Worm (Caenorhabditis elegans) whole organism, L3 larva: ENCODE measurements around the gene otpl-2.

Source experiments
- aly-2 ChIP-seq: fragments of 150-350 bp; optimal IDR thresholded peaks from 2 replicates; lab custom pipeline; 2014; ENCODE audit warnings: missing biosample characterization, missing genetic modification characterization
- ceh-16 ChIP-seq: sonication (generic microtip); optimal IDR thresholded peaks from 2 replicates; lab custom pipeline; 2017; ENCODE audit warnings: missing biosample characterization, missing genetic modification characterization
- eor-1 ChIP-seq, 2 experiments: fragments of 150-350 bp; optimal IDR thresholded peaks; 2 replicates each; lab custom pipeline; 2014 to 2018; ENCODE audit warnings: missing biosample characterization in 2 of 2, missing genetic modification characterization in 2 of 2
- jun-1 ChIP-seq: fragments of 150-350 bp; optimal IDR thresholded peaks from 2 replicates; lab custom pipeline; 2014; ENCODE audit warnings: missing biosample characterization, missing genetic modification reagents, missing genetic modification characterization
- lin-39 ChIP-seq: fragments of 150-350 bp; optimal IDR thresholded peaks from 2 replicates; lab custom pipeline; 2018; ENCODE audit warnings: missing biosample characterization, missing genetic modification reagents, missing genetic modification characterization
- nfya-1 ChIP-seq: sonication (generic microtip); optimal IDR thresholded peaks from 2 replicates; lab custom pipeline; 2017; ENCODE audit warnings: missing genetic modification characterization, mild to moderate bottlenecking, missing compliant biosample characterization, antibody characterized with exemption, moderate library complexity; ENCODE audit not compliant: insufficient read depth
- nhr-12 ChIP-seq: fragments of 150-350 bp; optimal IDR thresholded peaks from 2 replicates; lab custom pipeline; 2014; ENCODE audit warnings: missing biosample characterization, missing genetic modification characterization
- nhr-23 ChIP-seq: fragments of 150-350 bp; optimal IDR thresholded peaks from 2 replicates; lab custom pipeline; 2014; ENCODE audit warnings: missing biosample characterization, missing genetic modification reagents, missing genetic modification characterization
- nhr-237 ChIP-seq: fragments of 150-350 bp; optimal IDR thresholded peaks from 2 replicates; lab custom pipeline; 2014; ENCODE audit warnings: missing biosample characterization, missing genetic modification characterization
- nhr-77 ChIP-seq: fragments of 150-350 bp; optimal IDR thresholded peaks from 2 replicates; lab custom pipeline; 2014; ENCODE audit warnings: missing biosample characterization, missing genetic modification characterization
- pqm-1 ChIP-seq: fragments of 150-350 bp; optimal IDR thresholded peaks from 2 replicates; lab custom pipeline; 2017; ENCODE audit warnings: missing biosample characterization, missing genetic modification characterization, inconsistent platforms
- snpc-4 ChIP-seq: fragments of 150-350 bp; optimal IDR thresholded peaks from 2 replicates; lab custom pipeline; 2014; ENCODE audit warnings: missing biosample characterization, missing genetic modification characterization
- unc-39 ChIP-seq: sonication (generic microtip); optimal IDR thresholded peaks from 4 replicates; lab custom pipeline; 2017; ENCODE audit warnings: missing biosample characterization, missing genetic modification characterization

ce11 chrV:4104298-4104697 lies 30.7 kb downstream of the otpl-2 start, which contains the start of gene srj-39:
- no peak for TF ChIP-seq unc-39 (tag; lab: Kevin White, UChicago)
- TF ChIP-seq nhr-23 (tag; lab: Kevin White, UChicago) = no peak
- TF ChIP-seq nfya-1 = no peak
- TF ChIP-seq nhr-237 (tag; lab: Kevin White, UChicago) = no peak
- no peak for TF ChIP-seq lin-39 (tag; lab: Kevin White, UChicago)
- TF ChIP-seq nhr-12 = no peak
- no peak for TF ChIP-seq eor-1 (tag; optimal IDR thresholded peaks at IDR 0.05; lab: Kevin White, UChicago)
- TF ChIP-seq pqm-1 (tag; lab: Kevin White, UChicago) = no peak
- no peak for TF ChIP-seq ceh-16 (tag; lab: Kevin White, UChicago)
- TF ChIP-seq aly-2 = no peak
- TF ChIP-seq snpc-4 (tag; lab: Kevin White, UChicago) = no peak
- no peak for TF ChIP-seq nhr-77
- TF ChIP-seq jun-1 (tag; lab: Kevin White, UChicago) = no peak
